Worm (Caenorhabditis elegans): Measurements from ENCODE around the gene ZK632.9.

- no peak for TF ChIP-seq pbrm-1 (GFP tag; IDR thresholded peaks at IDR 0.05)
- no peak for TF ChIP-seq unc-62 (GFP tag; optimal IDR thresholded peaks at IDR 0.05)
- TF ChIP-seq snpc-4 (GFP tag; optimal IDR thresholded peaks at IDR 0.05), result no peak
- TF ChIP-seq snpc-4 (tag; optimal IDR thresholded peaks at IDR 0.05), result no peak
- no peak for TF ChIP-seq efl-1 (GFP tag; optimal IDR thresholded peaks at IDR 0.05)
- no peak for TF ChIP-seq ztf-6 (GFP tag; IDR thresholded peaks at IDR 0.05)
- no peak for TF ChIP-seq nhr-179 (tag; optimal IDR thresholded peaks at IDR 0.05)
- no peak for TF ChIP-seq ama-1 (optimal IDR thresholded peaks at IDR 0.05)
- TF ChIP-seq ama-1 (GFP tag; optimal IDR thresholded peaks at IDR 0.05), result no peak
- no peak for TF ChIP-seq egl-44 (GFP tag; IDR thresholded peaks at IDR 0.05)
- TF ChIP-seq repo-1 (tag; optimal IDR thresholded peaks at IDR 0.05), result no peak
- TF ChIP-seq lsl-1 (GFP tag; optimal IDR thresholded peaks at IDR 0.05), result no peak
- no peak for TF ChIP-seq T26A5.8 (tag; optimal IDR thresholded peaks at IDR 0.05)
- TF ChIP-seq Y53G8AR.9 (GFP tag; conservative IDR thresholded peaks at IDR 0.05), result no peak
These were observed 18.2 kb downstream of the ZK632.9 start, which contains the start of gene ZK632.4 for ce11 chrIII:9806968-9807559.

All from whole organism, young adult.